Fruit fly (Drosophila melanogaster) whole organism, embryonic: ENCODE measurements around the gene IFT54.

Experiments used
- C15 ChIP-seq: fragments of 200-800 bp; sonication (Bioruptor generic); IDR thresholded peaks from 3 replicates; pipeline ENCODE4 v1.3.6; 2022; ENCODE audit warnings: missing biosample characterization, missing genetic modification characterization
- CG10147 ChIP-seq: fragments of 200-800 bp; sonication (Bioruptor generic); optimal IDR thresholded peaks from 2 replicates; lab custom pipeline; 2019; ENCODE audit warnings: missing biosample characterization, mild to moderate bottlenecking, missing genetic modification characterization, moderate library complexity
- CG10366 ChIP-seq: fragments of 200-800 bp; sonication (Bioruptor generic); IDR thresholded peaks from 2 replicates; pipeline ENCODE4 v1.3.6; 2022; ENCODE audit warnings: missing biosample characterization, missing genetic modification characterization
- CG11247 ChIP-seq: fragments of 200-800 bp; sonication (Bioruptor generic); IDR thresholded peaks from 2 replicates; pipeline ENCODE4 v1.3.6; 2022; ENCODE audit warnings: missing biosample characterization, missing genetic modification characterization
- CG11398 ChIP-seq: fragments of 200-800 bp; sonication (Bioruptor generic); optimal IDR thresholded peaks from 2 replicates; lab custom pipeline; 2016; ENCODE audit warnings: missing biosample characterization, missing genetic modification characterization
- CG12391 ChIP-seq: fragments of 200-800 bp; sonication (Bioruptor generic); optimal IDR thresholded peaks from 3 replicates; lab custom pipeline; 2018; ENCODE audit warnings: missing biosample characterization, mild to moderate bottlenecking, missing genetic modification characterization, moderate library complexity
- CG13296 ChIP-seq: fragments of 200-800 bp; sonication (Bioruptor generic); optimal IDR thresholded peaks from 3 replicates; lab custom pipeline; 2018; ENCODE audit warnings: missing biosample characterization, mild to moderate bottlenecking, missing genetic modification characterization
- CG13424 ChIP-seq: fragments of 200-800 bp; sonication (Bioruptor generic); optimal IDR thresholded peaks from 2 replicates; lab custom pipeline; 2019; ENCODE audit warnings: missing biosample characterization, mild to moderate bottlenecking, missing genetic modification characterization, moderate library complexity
- CG15011 ChIP-seq: fragments of 200-800 bp; sonication (Bioruptor generic); optimal IDR thresholded peaks from 3 replicates; lab custom pipeline; 2018; ENCODE audit warnings: missing biosample characterization, mild to moderate bottlenecking, missing genetic modification characterization
- CG16813 ChIP-seq: fragments of 200-800 bp; sonication (Bioruptor generic); IDR thresholded peaks from 3 replicates; pipeline ENCODE4 v1.3.6; 2022; ENCODE audit warnings: missing biosample characterization, missing genetic modification characterization; ENCODE audit not compliant: partially characterized antibody
- CG18476 ChIP-seq: fragments of 200-800 bp; sonication (Bioruptor generic); optimal IDR thresholded peaks from 2 replicates; lab custom pipeline; 2016; ENCODE audit warnings: missing biosample characterization, mild to moderate bottlenecking, missing genetic modification characterization
- CG2129 ChIP-seq: fragments of 200-800 bp; sonication (Bioruptor generic); IDR thresholded peaks from 2 replicates; pipeline ENCODE4 v1.3.6; 2022; ENCODE audit warnings: missing biosample characterization, missing genetic modification characterization; ENCODE audit not compliant: partially characterized antibody
- CG2199 ChIP-seq: fragments of 200-800 bp; sonication (Bioruptor generic); IDR thresholded peaks from 3 replicates; pipeline ENCODE4 v1.3.6; 2022; ENCODE audit warnings: missing biosample characterization, missing genetic modification characterization
- CG2202 ChIP-seq: fragments of 200-800 bp; sonication (Bioruptor generic); optimal IDR thresholded peaks from 2 replicates; lab custom pipeline; 2018; ENCODE audit warnings: missing biosample characterization, mild to moderate bottlenecking, missing genetic modification characterization
- CG32532 ChIP-seq: fragments of 200-800 bp; sonication (Bioruptor generic); IDR thresholded peaks from 2 replicates; pipeline ENCODE4 v1.3.6; 2022; ENCODE audit warnings: missing biosample characterization, missing genetic modification characterization
- CG33557 ChIP-seq: fragments of 200-800 bp; sonication (Bioruptor generic); optimal IDR thresholded peaks from 2 replicates; lab custom pipeline; 2019; ENCODE audit warnings: missing biosample characterization, mild to moderate bottlenecking, missing genetic modification characterization, moderate library complexity
- CG34224 ChIP-seq: fragments of 200-800 bp; sonication (Bioruptor generic); IDR thresholded peaks from 3 replicates; pipeline ENCODE4 v1.3.6; 2022; ENCODE audit warnings: missing biosample characterization, missing genetic modification characterization; ENCODE audit not compliant: partially characterized antibody
- CG34376 ChIP-seq: fragments of 200-800 bp; sonication (Bioruptor generic); optimal IDR thresholded peaks from 2 replicates; lab custom pipeline; 2018; ENCODE audit warnings: missing biosample characterization, mild to moderate bottlenecking, missing genetic modification characterization
- CG7745 ChIP-seq: fragments of 200-800 bp; sonication (Bioruptor generic); optimal IDR thresholded peaks from 2 replicates; lab custom pipeline; 2018; ENCODE audit warnings: missing biosample characterization, mild to moderate bottlenecking, missing genetic modification characterization, moderate library complexity
- Camta ChIP-seq: fragments of 200-800 bp; sonication (Bioruptor generic); optimal IDR thresholded peaks from 2 replicates; lab custom pipeline; 2016; ENCODE audit warnings: missing biosample characterization, missing genetic modification characterization
- CoRest ChIP-seq: fragments of 200-800 bp; sonication (Bioruptor generic); optimal IDR thresholded peaks from 3 replicates; lab custom pipeline; 2018; ENCODE audit warnings: missing biosample characterization, mild to moderate bottlenecking, missing genetic modification characterization, moderate library complexity
- Dip2 ChIP-seq: fragments of 200-800 bp; sonication (Bioruptor generic); IDR thresholded peaks from 2 replicates; pipeline ENCODE4 v1.3.6; 2022; ENCODE audit warnings: missing biosample characterization, missing genetic modification characterization
- Doc2 ChIP-seq: fragments of 200-800 bp; sonication (Bioruptor generic); IDR thresholded peaks from 2 replicates; pipeline ENCODE4 v1.3.6; 2022; ENCODE audit warnings: missing biosample characterization, missing genetic modification characterization
- Fer2 ChIP-seq: fragments of 200-800 bp; sonication (Bioruptor generic); optimal IDR thresholded peaks from 2 replicates; lab custom pipeline; 2018; ENCODE audit warnings: missing biosample characterization, mild to moderate bottlenecking, missing genetic modification characterization, moderate library complexity
- Hr39 ChIP-seq: fragments of >200 bp; optimal IDR thresholded peaks from 2 replicates; lab custom pipeline; 2017
- Hr78 ChIP-seq, 2 experiments: fragments of 200-800 bp in 1 of 2; fragments of >200 bp in 1 of 2; sonication (Bioruptor generic) in 1 of 2; optimal IDR thresholded peaks; 2 replicates each; lab custom pipeline; 2017 to 2019; ENCODE audit warnings: missing biosample characterization in 2 of 2, missing genetic modification characterization in 2 of 2, mild to moderate bottlenecking in 1 of 2, moderate library complexity in 1 of 2
- Hsf ChIP-seq: fragments of 200-800 bp; sonication (Bioruptor generic); optimal IDR thresholded peaks from 3 replicates; lab custom pipeline; 2016; ENCODE audit warnings: missing biosample characterization, missing genetic modification characterization
- Mes4 ChIP-seq: fragments of 200-800 bp; sonication (Bioruptor generic); optimal IDR thresholded peaks from 2 replicates; lab custom pipeline; 2016; ENCODE audit warnings: missing biosample characterization, missing genetic modification characterization
- Mrtf ChIP-seq: fragments of 200-800 bp; sonication (Bioruptor generic); IDR thresholded peaks from 3 replicates; pipeline ENCODE4 v1.3.6; 2022; ENCODE audit warnings: missing biosample characterization, missing genetic modification characterization
- Sry-β ChIP-seq: fragments of 200-800 bp; sonication (Bioruptor generic); optimal IDR thresholded peaks from 2 replicates; lab custom pipeline; 2018; ENCODE audit warnings: missing biosample characterization, mild to moderate bottlenecking, missing genetic modification characterization, moderate library complexity
- Ssrp ChIP-seq: fragments of 200-800 bp; sonication (Bioruptor generic); optimal IDR thresholded peaks from 2 replicates; lab custom pipeline; 2018; ENCODE audit warnings: missing biosample characterization, mild to moderate bottlenecking, missing genetic modification characterization, moderate library complexity
- Trl ChIP-seq, 3 experiments: fragments of >200 bp in 2 of 3; fragments of 200-800 bp in 1 of 3; sonication (Bioruptor generic) in 1 of 3; optimal IDR thresholded peaks; 2 replicates in 1 of 3; 3 replicates in 2 of 3; lab custom pipeline; 2016 to 2017; ENCODE audit warnings: missing biosample characterization in 1 of 3, missing genetic modification characterization in 1 of 3
- bcd ChIP-seq: fragments of 200-800 bp; sonication (Bioruptor generic); optimal IDR thresholded peaks from 2 replicates; lab custom pipeline; 2017; ENCODE audit warnings: missing biosample characterization, mild to moderate bottlenecking, missing genetic modification characterization
- ems ChIP-seq: fragments of 200-800 bp; sonication (Bioruptor generic); optimal IDR thresholded peaks from 3 replicates; lab custom pipeline; 2016; ENCODE audit warnings: missing biosample characterization, missing genetic modification characterization
- en ChIP-seq: fragments of 200-800 bp; sonication (Bioruptor generic); optimal IDR thresholded peaks from 2 replicates; lab custom pipeline; 2016; ENCODE audit warnings: missing biosample characterization, missing genetic modification characterization
- ewg ChIP-seq: fragments of 200-800 bp; sonication (Bioruptor generic); optimal IDR thresholded peaks from 3 replicates; lab custom pipeline; 2017; ENCODE audit warnings: mild to moderate bottlenecking, missing biosample characterization, missing genetic modification reagents, missing genetic modification characterization
- eyg ChIP-seq: fragments of 200-800 bp; sonication (Bioruptor generic); optimal IDR thresholded peaks from 3 replicates; lab custom pipeline; 2016; ENCODE audit warnings: missing biosample characterization, missing genetic modification characterization
- fd64A ChIP-seq: fragments of 200-800 bp; sonication (Bioruptor generic); optimal IDR thresholded peaks from 3 replicates; lab custom pipeline; 2018; ENCODE audit warnings: missing biosample characterization, mild to moderate bottlenecking, missing genetic modification characterization
- hth ChIP-seq: fragments of >200 bp; optimal IDR thresholded peaks from 2 replicates; lab custom pipeline; 2017; ENCODE audit warnings: inconsistent platforms
- mam ChIP-seq: fragments of 200-800 bp; sonication (Bioruptor generic); optimal IDR thresholded peaks from 3 replicates; lab custom pipeline; 2016; ENCODE audit warnings: missing biosample characterization, missing genetic modification characterization
- pan ChIP-seq, 4 experiments: fragments of >200 bp in 3 of 4; fragments of 200-800 bp in 1 of 4; sonication (Bioruptor generic) in 1 of 4; optimal IDR thresholded peaks in 3 of 4; IDR thresholded peaks in 1 of 4; 2 replicates each; pipeline versions ENCODE4 v1.3.6 to Lab custom; 2017 to 2022; ENCODE audit warnings: missing biosample characterization in 2 of 4, missing genetic modification characterization in 2 of 4, mixed read lengths in 1 of 4
- pfk ChIP-seq: fragments of 200-800 bp; sonication (Bioruptor generic); optimal IDR thresholded peaks from 2 replicates; lab custom pipeline; 2018; ENCODE audit warnings: missing biosample characterization, mild to moderate bottlenecking, missing genetic modification characterization, moderate library complexity
- pros ChIP-seq: fragments of 200-800 bp; sonication (Bioruptor generic); optimal IDR thresholded peaks from 3 replicates; lab custom pipeline; 2019; ENCODE audit warnings: missing biosample characterization, mild to moderate bottlenecking, missing genetic modification characterization, moderate library complexity
- ranshi ChIP-seq: fragments of 200-800 bp; sonication (Bioruptor generic); IDR thresholded peaks from 2 replicates; pipeline ENCODE4 v1.3.6; 2022; ENCODE audit warnings: missing biosample characterization, missing genetic modification characterization
- sug ChIP-seq: fragments of 200-800 bp; optimal IDR thresholded peaks from 2 replicates; lab custom pipeline; 2019; ENCODE audit warnings: missing biosample characterization, mild to moderate bottlenecking, missing genetic modification characterization, moderate library complexity
- tin ChIP-seq: fragments of 200-800 bp; sonication (Bioruptor generic); optimal IDR thresholded peaks from 3 replicates; lab custom pipeline; 2016; ENCODE audit warnings: missing biosample characterization, missing genetic modification characterization
- ttk ChIP-seq: fragments of 200-800 bp; sonication (Bioruptor generic); IDR thresholded peaks from 2 replicates; pipeline ENCODE4 v2.1.2; 2022; ENCODE audit warnings: missing biosample characterization, missing genetic modification characterization
- vfl ChIP-seq: fragments of 200-800 bp; sonication (Bioruptor generic); optimal IDR thresholded peaks from 2 replicates; lab custom pipeline; 2016; ENCODE audit warnings: missing biosample characterization, missing genetic modification characterization
- zen ChIP-seq: fragments of 200-800 bp; sonication (Bioruptor generic); optimal IDR thresholded peaks from 3 replicates; lab custom pipeline; 2018; ENCODE audit warnings: missing biosample characterization, mild to moderate bottlenecking, missing genetic modification characterization, moderate library complexity
- zfh2 ChIP-seq: fragments of 200-800 bp; sonication (Bioruptor generic); optimal IDR thresholded peaks from 2 replicates; lab custom pipeline; 2016; ENCODE audit warnings: missing biosample characterization, missing genetic modification characterization

IFT54 gene

dm6 chr3R:14315912-14316444 lies 13.8 kb downstream of the IFT54 start, which contains the start of gene Set8 (continued):
- TF ChIP-seq bcd (GFP tag; lab: Kevin White, UChicago) (no peak), fd64A (GFP tag; lab: Kevin White, UChicago) (no peak), Doc2 (no peak), tin (GFP tag; lab: Kevin White, UChicago) (no peak), CG13424 (no peak), sug (tag; lab: Kevin White, UChicago) (no peak), CG16813 (GFP tag; lab: Robert Waterston, UW) (no peak), vfl (GFP tag; lab: Kevin White, UChicago) (no peak), Trl (optimal IDR thresholded peaks at IDR 0.05; lab: Kevin White, UChicago) (peak in 1 of 2 experiments; percentile 32), Trl (GFP tag; optimal IDR thresholded peaks at IDR 0.05; lab: Kevin White, UChicago) (no peak), CoRest (tag; lab: Kevin White, UChicago) (no peak), pan (optimal IDR thresholded peaks at IDR 0.05; lab: Kevin White, UChicago) (no peak), pan (GFP tag; optimal IDR thresholded peaks at IDR 0.05 in 1 of 2, IDR thresholded peaks at IDR 0.05 in 1 of 2) (no peak), CG2202 (no peak), Hsf (GFP tag; lab: Kevin White, UChicago) (no peak), C15 (no peak), Camta (no peak), hth (lab: Kevin White, UChicago) (no peak), eyg (GFP tag; lab: Kevin White, UChicago) (no peak), CG11398 (GFP tag; lab: Kevin White, UChicago) (no peak), pros (GFP tag; lab: Kevin White, UChicago) (no peak), CG33557 (GFP tag; lab: Kevin White, UChicago) (no peak), Mes4 (GFP tag; lab: Kevin White, UChicago) (no peak), mam (no peak), CG10366 (GFP tag; lab: Robert Waterston, UW) (no peak), Hr39 (no peak), CG34376 (no peak), pfk (no peak), CG10147 (GFP tag; lab: Kevin White, UChicago) (no peak), Hr78 (GFP tag; optimal IDR thresholded peaks at IDR 0.05; lab: Kevin White, UChicago) (no peak), CG15011 (GFP tag; lab: Kevin White, UChicago) (no peak), CG18476 (GFP tag; lab: Kevin White, UChicago) (no peak), ewg (no peak), ttk (no peak), CG2199 (GFP tag; lab: Robert Waterston, UW) (no peak), zfh2 (GFP tag; lab: Kevin White, UChicago) (no peak), Fer2 (tag; lab: Kevin White, UChicago) (no peak), CG11247 (GFP tag; lab: Robert Waterston, UW) (no peak), CG13296 (GFP tag; lab: Kevin White, UChicago) (no peak), ranshi (no peak), Sry-β (GFP tag; lab: Kevin White, UChicago) (no peak), en (GFP tag; lab: Kevin White, UChicago) (no peak), CG32532 (GFP tag; lab: Robert Waterston, UW) (no peak), CG2129 (GFP tag; lab: Robert Waterston, UW) (no peak), Mrtf (GFP tag; lab: Robert Waterston, UW) (no peak), Dip2 (no peak), zen (tag; lab: Kevin White, UChicago) (peak; percentile 40), CG34224 (GFP tag; lab: Robert Waterston, UW) (peak; percentile 59; the same call in 1 of the 3 replicates), Ssrp (tag; lab: Kevin White, UChicago) (no peak), ems (GFP tag; lab: Kevin White, UChicago) (no peak), CG7745 (no peak), CG12391 (tag; lab: Kevin White, UChicago) (peak; percentile 18)
